Fruit fly (Drosophila melanogaster): ENCODE measurements around the gene CG14717.

CG14717 gene

DNA sequence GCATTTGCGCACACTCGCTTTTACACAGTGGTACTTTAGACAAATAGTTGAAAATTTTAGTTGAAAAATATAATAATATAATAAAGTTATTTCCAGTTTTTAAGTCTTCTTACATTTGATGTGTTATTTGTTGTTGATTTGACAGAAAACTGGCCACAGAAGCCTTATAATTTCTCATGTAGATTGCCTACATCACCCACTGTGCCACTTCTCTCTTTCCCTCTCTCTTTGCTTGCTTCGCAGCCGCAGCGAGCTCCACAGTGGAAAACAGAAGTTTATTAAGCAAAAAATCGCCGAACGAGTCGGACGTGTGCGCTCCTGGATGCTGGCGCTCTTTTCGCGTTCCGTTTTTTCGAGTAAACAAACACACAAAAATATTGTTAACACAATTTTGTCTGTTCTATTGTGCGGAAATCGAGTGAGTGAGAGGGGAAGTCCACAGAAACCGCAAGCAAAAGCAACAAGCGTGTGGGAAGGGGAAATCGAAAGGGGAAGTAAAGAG, 40.4 kb upstream of the CG14717 start, which contains the start of gene CG42327 (continued):
- TF ChIP-seq CG1647 (GFP tag; optimal IDR thresholded peaks at IDR 0.05) (peak; percentile 64), Usf (GFP tag; optimal IDR thresholded peaks at IDR 0.05) (peak; percentile 61), BEAF-32 (GFP tag; optimal IDR thresholded peaks at IDR 0.05) (no peak), CG9817 (tag; optimal IDR thresholded peaks at IDR 0.05) (peak; percentile 59), CG2889 (GFP tag; IDR thresholded peaks at IDR 0.05) (peak; percentile 88), B-H1 (GFP tag; IDR thresholded peaks at IDR 0.05) (peak; percentile 94), CG16779 (GFP tag; IDR thresholded peaks at IDR 0.05) (peak; percentile 51; the same call in 1 of the 2 replicates), CG1603 (tag; optimal IDR thresholded peaks at IDR 0.05) (peak; percentile 84), Sry-β (GFP tag; optimal IDR thresholded peaks at IDR 0.05) (peak; percentile 66), ac (GFP tag; optimal IDR thresholded peaks at IDR 0.05) (peak; percentile 90), maf-S (GFP tag; optimal IDR thresholded peaks at IDR 0.05) (peak; percentile 54), Lim3 (GFP tag; IDR thresholded peaks at IDR 0.05) (peak; percentile 87), CG7928 (GFP tag; optimal IDR thresholded peaks at IDR 0.05) (peak; percentile 51), CG1024 (GFP tag; IDR thresholded peaks at IDR 0.05) (peak; percentile 91), Bteb2 (GFP tag; optimal IDR thresholded peaks at IDR 0.05) (peak; percentile 68), klu (GFP tag; IDR thresholded peaks at IDR 0.05) (peak; percentile 81), HmgD (GFP tag; optimal IDR thresholded peaks at IDR 0.05) (peak; percentile 58), CG6765 (GFP tag; optimal IDR thresholded peaks at IDR 0.05) (peak; percentile 85), CG1529 (GFP tag; optimal IDR thresholded peaks at IDR 0.05) (peak; percentile 92), Neu2 (GFP tag; optimal IDR thresholded peaks at IDR 0.05; ENCODE audit: borderline replicate concordance) (no peak), repo (GFP tag; optimal IDR thresholded peaks at IDR 0.05) (peak; percentile 83), CG9932 (GFP tag; IDR thresholded peaks at IDR 0.05) (peak; percentile 80), shn (GFP tag; optimal IDR thresholded peaks at IDR 0.05) (peak; percentile 79), CG5245 (GFP tag; optimal IDR thresholded peaks at IDR 0.05) (peak; percentile 88), CG17361 (GFP tag; IDR thresholded peaks at IDR 0.05) (peak; percentile 93), Chrac-16 (GFP tag; optimal IDR thresholded peaks at IDR 0.05) (peak; percentile 93), h (optimal IDR thresholded peaks at IDR 0.05) (no peak), CG3838 (GFP tag; optimal IDR thresholded peaks at IDR 0.05) (peak; percentile 48), CG17359 (tag; optimal IDR thresholded peaks at IDR 0.05) (peak; percentile 96), CG17385 (GFP tag; optimal IDR thresholded peaks at IDR 0.05) (peak; percentile 91), onecut (GFP tag; IDR thresholded peaks at IDR 0.05) (peak; percentile 87), CG4854 (GFP tag; optimal IDR thresholded peaks at IDR 0.05) (peak; percentile 83), CG3281 (GFP tag; optimal IDR thresholded peaks at IDR 0.05) (peak; percentile 88), tgo (GFP tag; IDR thresholded peaks at IDR 0.05) (peak; percentile 96), CG15696 (tag; optimal IDR thresholded peaks at IDR 0.05) (peak; percentile 82), ssp (GFP tag; IDR thresholded peaks at IDR 0.05) (peak; percentile 87), ems (GFP tag; optimal IDR thresholded peaks at IDR 0.05) (peak; percentile 85), Hr3 (GFP tag; optimal IDR thresholded peaks at IDR 0.05) (peak; percentile 92), Optix (GFP tag; IDR thresholded peaks at IDR 0.05) (peak; percentile 96), ci (GFP tag; IDR thresholded peaks at IDR 0.05) (peak; percentile 99), Dip3 (GFP tag; optimal IDR thresholded peaks at IDR 0.05) (peak; percentile 48), slp2 (GFP tag; optimal IDR thresholded peaks at IDR 0.05) (peak; percentile 86), CG18011 (GFP tag; optimal IDR thresholded peaks at IDR 0.05) (peak; percentile 76), pho (GFP tag; optimal IDR thresholded peaks at IDR 0.05) (peak; percentile 77), CG4730 (GFP tag; IDR thresholded peaks at IDR 0.05) (peak; percentile 93), Dbx (GFP tag; IDR thresholded peaks at IDR 0.05) (peak; percentile 86), ato (GFP tag; IDR thresholded peaks at IDR 0.05; ENCODE audit: partially characterized antibody) (0 out of 2 replicates have a peak, but pooled peaks have one; percentile 26), Doc3 (GFP tag; IDR thresholded peaks at IDR 0.05; ENCODE audit: partially characterized antibody) (no peak), Hmr (GFP tag; optimal IDR thresholded peaks at IDR 0.05) (peak; percentile 92), gcm (GFP tag; optimal IDR thresholded peaks at IDR 0.05) (peak; percentile 96), org-1 (GFP tag; optimal IDR thresholded peaks at IDR 0.05) (peak; percentile 91)
